Worm (Caenorhabditis elegans): ENCODE measurements around the gene F54C8.6.
"Not testable (repeated sequence)": the region's sequence is repeated elsewhere in the genome, so short reads cannot be mapped to it uniquely, and the experiment has no call there.

DNA sequence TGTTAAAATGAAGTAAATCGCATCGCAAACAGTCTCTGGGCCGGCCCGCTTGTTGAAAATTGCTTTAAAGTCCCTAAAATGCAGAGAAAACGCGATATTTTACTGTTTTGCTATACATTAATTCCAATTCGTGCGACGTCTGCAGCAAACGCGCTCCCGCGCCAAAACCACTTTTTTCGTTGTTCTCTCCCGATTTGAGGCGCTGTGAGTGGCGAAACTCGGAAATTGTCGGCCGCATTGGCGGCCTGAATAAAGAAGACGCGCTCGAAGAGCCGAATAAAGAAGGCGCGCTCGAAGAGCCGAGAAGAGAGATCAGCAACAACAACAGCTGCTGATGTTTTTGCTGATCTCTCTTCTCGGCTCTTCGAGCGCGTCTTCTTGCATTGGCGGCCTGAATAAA is 41.4 kb downstream of the F54C8.6 start:
- not testable (repeated sequence) for TF ChIP-seq mdl-1 (tag; optimal IDR thresholded peaks at IDR 0.05); nhr-23 (tag; optimal IDR thresholded peaks at IDR 0.05); nhr-11 (tag; optimal IDR thresholded peaks at IDR 0.05); egl-27 (tag; optimal IDR thresholded peaks at IDR 0.05); elt-2 (tag; optimal IDR thresholded peaks at IDR 0.05); unc-62 (GFP tag; optimal IDR thresholded peaks at IDR 0.05); elt-3 (tag; optimal IDR thresholded peaks at IDR 0.05); zag-1 (tag; optimal IDR thresholded peaks at IDR 0.05)
